Fruit fly (Drosophila melanogaster): ENCODE results near the gene CG34174.
A peak's percentile ranks its signal among the peaks of the same experiment; 100 is the strongest.

The CG34174 gene

dm6 chr2L:2202853-2203717 is 11.0 kb upstream of the CG34174 start:
- peak; percentile 57 for TF ChIP-seq CG17801 (GFP tag; optimal IDR thresholded peaks at IDR 0.05; ENCODE audit: partially characterized antibody)

- no peak for TF ChIP-seq CG17801 (GFP tag; optimal IDR thresholded peaks at IDR 0.05; ENCODE audit: partially characterized antibody)
Measured at dm6 chr2L:2206066-2206465, 8.0 kb upstream of the CG34174 start, which contains the start of gene CG31668. TSS of gene CG31668 (minus strand) at chr2L:2206166.

- no peak for TF ChIP-seq CG17801 (GFP tag; optimal IDR thresholded peaks at IDR 0.05; ENCODE audit: partially characterized antibody)
Measured at dm6 chr2L:2209002-2209401, 5.1 kb upstream of the CG34174 start, which contains the start of gene CG33124. TSS of gene CG33124 (minus strand) at chr2L:2209102.

- TF ChIP-seq CG17801 (GFP tag; optimal IDR thresholded peaks at IDR 0.05; ENCODE audit: partially characterized antibody), result no peak
Measured at dm6 chr2L:2212478-2212877, 1.6 kb upstream of the CG34174 start, which contains the start of gene CG15385. TSS of gene CG15385 (minus strand) at chr2L:2212571.

- no peak for TF ChIP-seq CG17801 (GFP tag; optimal IDR thresholded peaks at IDR 0.05; ENCODE audit: partially characterized antibody)
Measured at dm6 chr2L:2216065-2216464, 2.0 kb downstream of the CG34174 start, which contains the start of gene daed. TSS of gene daed (minus strand) at chr2L:2216311.

dm6 chr2L:2217067-2217684 is 3.1 kb downstream of the CG34174 start, which contains the start of the genes CG15386, CG42371 and mio:
TSS of gene CG15386 (minus strand) at chr2L:2217246.
TSS of gene CG42371 (minus strand) at chr2L:2217246.
TSS of gene mio (plus strand) at chr2L:2217290.
- peak; percentile 60 for TF ChIP-seq CG17801 (GFP tag; optimal IDR thresholded peaks at IDR 0.05; ENCODE audit: partially characterized antibody)

- TF ChIP-seq CG17801 (GFP tag; optimal IDR thresholded peaks at IDR 0.05; ENCODE audit: partially characterized antibody), result no peak
Measured at dm6 chr2L:2220573-2221332, 6.7 kb downstream of the CG34174 start, which contains the start of gene papi. TSS of gene papi (plus strand) at chr2L:2220748.

dm6 chr2L:2221649-2222150 is 7.6 kb downstream of the CG34174 start:
- peak; percentile 99 for TF ChIP-seq CG17801 (GFP tag; optimal IDR thresholded peaks at IDR 0.05; ENCODE audit: partially characterized antibody)

dm6 chr2L:2222377-2222776 is 8.3 kb downstream of the CG34174 start:
- TF ChIP-seq CG17801 (GFP tag; optimal IDR thresholded peaks at IDR 0.05; ENCODE audit: partially characterized antibody), result no peak

dm6 chr2L:2226259-2227121 is 12.4 kb downstream of the CG34174 start, which contains the start of the genes CG15387 and sau:
TSS of gene CG15387 (minus strand) at chr2L:2226294.
TSS of gene sau (plus strand) at chr2L:2226342.
- TF ChIP-seq CG17801 (GFP tag; optimal IDR thresholded peaks at IDR 0.05; ENCODE audit: partially characterized antibody), result peak; percentile 86

dm6 chr2L:2227316-2227715 is 13.2 kb downstream of the CG34174 start:
- TF ChIP-seq CG17801 (GFP tag; optimal IDR thresholded peaks at IDR 0.05; ENCODE audit: partially characterized antibody), result peak; percentile 35

dm6 chr2L:2228179-2228849 is 14.2 kb downstream of the CG34174 start:
- no peak for TF ChIP-seq CG17801 (GFP tag; optimal IDR thresholded peaks at IDR 0.05; ENCODE audit: partially characterized antibody)

dm6 chr2L:2236722-2237121 is 22.7 kb downstream of the CG34174 start, which contains the start of gene Sec24CD:
TSS of gene Sec24CD (minus strand) at chr2L:2236844.
- peak; percentile 77 for TF ChIP-seq CG17801 (GFP tag; optimal IDR thresholded peaks at IDR 0.05; ENCODE audit: partially characterized antibody)

All from ovary, adult (tissue).